Worm (Caenorhabditis elegans) whole organism, mixed stage, embryonic: ENCODE measurements around the gene glb-24.

Experiments used
- elt-1 ChIP-seq: sonication (generic microtip); optimal IDR thresholded peaks from 2 replicates; lab custom pipeline; 2017; ENCODE audit warnings: missing genetic modification characterization, mild to moderate bottlenecking, missing compliant biosample characterization, antibody characterized with exemption, moderate library complexity, borderline replicate concordance; ENCODE audit not compliant: insufficient read depth
- mls-2 ChIP-seq: sonication (generic microtip); optimal IDR thresholded peaks from 2 replicates; lab custom pipeline; 2016; ENCODE audit warnings: mild to moderate bottlenecking, missing genetic modification characterization, moderate library complexity, missing compliant biosample characterization
- nhr-12 ChIP-seq: fragments of 150-350 bp; optimal IDR thresholded peaks from 2 replicates; lab custom pipeline; 2014; ENCODE audit warnings: missing biosample characterization, missing genetic modification characterization
- nhr-237 ChIP-seq: fragments of 150-350 bp; optimal IDR thresholded peaks from 2 replicates; lab custom pipeline; 2014; ENCODE audit warnings: missing biosample characterization, missing genetic modification characterization
- nhr-76 ChIP-seq: sonication (generic microtip); optimal IDR thresholded peaks from 2 replicates; lab custom pipeline; 2017; ENCODE audit warnings: missing biosample characterization, missing genetic modification characterization
- unc-62 ChIP-seq: fragments of 150-350 bp; optimal IDR thresholded peaks from 2 replicates; lab custom pipeline; 2014; ENCODE audit warnings: missing biosample characterization, missing genetic modification reagents, missing genetic modification characterization
- ztf-11 ChIP-seq: fragments of 150-350 bp; optimal IDR thresholded peaks from 2 replicates; lab custom pipeline; 2014; ENCODE audit warnings: missing biosample characterization, missing genetic modification characterization

ce11 chrV:12909544-12910157, 23.9 kb upstream of the glb-24 start, which contains the start of gene nid-1:
- TF ChIP-seq unc-62 (GFP tag; lab: Kevin White, UChicago) (no peak), mls-2 (tag; lab: Kevin White, UChicago) (no peak), nhr-237 (tag; lab: Kevin White, UChicago) (no peak), elt-1 (no peak), ztf-11 (no peak), nhr-12 (tag; lab: Kevin White, UChicago) (no peak), nhr-76 (tag; lab: Kevin White, UChicago) (no peak)
